Fruit fly (Drosophila melanogaster): ENCODE measurements around the gene rdgC.
A peak's percentile ranks its signal among the peaks of the same experiment; 100 is the strongest.

rdgC gene

DNA sequence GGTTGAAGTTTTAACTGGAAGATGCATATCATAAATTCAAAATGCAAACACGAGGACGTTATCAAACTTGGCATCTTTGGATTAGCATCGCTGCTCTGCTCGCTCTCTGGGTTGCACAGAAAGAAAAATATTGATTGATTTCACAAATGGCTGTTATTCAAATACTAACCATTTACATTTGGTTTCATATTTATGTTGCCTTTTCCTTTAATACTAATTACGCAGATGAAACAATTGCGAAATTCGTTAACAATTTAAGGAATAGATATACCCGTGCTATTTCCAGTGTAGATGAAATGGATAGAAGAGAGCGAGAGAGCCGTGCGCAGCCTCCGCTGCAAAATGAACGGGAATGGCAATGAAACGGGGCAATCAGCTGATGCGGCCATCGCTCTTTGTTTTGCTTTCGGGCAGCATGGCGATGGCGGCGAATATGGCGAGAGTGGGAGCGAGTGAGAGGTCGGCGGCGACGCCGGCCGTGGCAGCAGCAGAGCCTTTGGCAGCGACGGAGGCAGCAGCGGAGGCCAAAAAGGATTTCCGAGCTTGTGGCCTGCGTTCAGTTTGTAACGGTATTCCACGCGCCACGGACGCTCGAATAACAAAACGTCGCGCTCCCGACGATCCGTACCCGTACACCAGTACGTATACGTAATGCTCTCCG is at the start of gene rdgC:
Gene rdgC (plus strand): TSS at position 568 of the 661 bp plus-strand sequence.
- TF ChIP-seq dl (GFP tag; optimal IDR thresholded peaks at IDR 0.05; ENCODE audit: insufficient read depth in 1 of 2, partially characterized antibody in 2 of 2) = no peak
- TF ChIP-seq GATAd (GFP tag; optimal IDR thresholded peaks at IDR 0.05) = peak; percentile 42
- TF ChIP-seq woc (GFP tag; optimal IDR thresholded peaks at IDR 0.05) = peak; percentile 68
- TF ChIP-seq h (GFP tag; optimal IDR thresholded peaks at IDR 0.05) = peak; percentile 94
- peak; percentile 82 for TF ChIP-seq sage (GFP tag; optimal IDR thresholded peaks at IDR 0.05)
- peak; percentile 6 for TF ChIP-seq Hr83 (GFP tag; optimal IDR thresholded peaks at IDR 0.05; ENCODE audit: poor library complexity, severe bottlenecking)
- TF ChIP-seq Sp1 (GFP tag; optimal IDR thresholded peaks at IDR 0.05) = peak; percentile 83
- no peak for TF ChIP-seq pan (optimal IDR thresholded peaks at IDR 0.05)
- TF ChIP-seq Rel (GFP tag; optimal IDR thresholded peaks at IDR 0.05) = no peak
- peak; percentile 54 for TF ChIP-seq Rel (tag; optimal IDR thresholded peaks at IDR 0.05)
- TF ChIP-seq Jra (GFP tag; optimal IDR thresholded peaks at IDR 0.05) = peak; percentile 32
- TF ChIP-seq CG9705 (GFP tag; optimal IDR thresholded peaks at IDR 0.05) = peak; percentile 67
- TF ChIP-seq tai (GFP tag; optimal IDR thresholded peaks at IDR 0.05) = peak; percentile 81
- TF ChIP-seq brk (GFP tag; optimal IDR thresholded peaks at IDR 0.05) = peak; percentile 67
- TF ChIP-seq HLH106 (tag; optimal IDR thresholded peaks at IDR 0.05) = peak; percentile 93
- TF ChIP-seq psq (GFP tag; optimal IDR thresholded peaks at IDR 0.05) = peak; percentile 74
- peak; percentile 90 for TF ChIP-seq rgr (GFP tag; optimal IDR thresholded peaks at IDR 0.05)
- TF ChIP-seq sv (GFP tag; optimal IDR thresholded peaks at IDR 0.05) = peak; percentile 82
- peak; percentile 86 for TF ChIP-seq br (GFP tag; optimal IDR thresholded peaks at IDR 0.05)
- peak; percentile 48 for TF ChIP-seq CrebA (GFP tag; optimal IDR thresholded peaks at IDR 0.05; ENCODE audit: borderline replicate concordance)
- no peak for TF ChIP-seq usp (GFP tag; optimal IDR thresholded peaks at IDR 0.05)
- TF ChIP-seq jim (GFP tag; optimal IDR thresholded peaks at IDR 0.05) = no peak
- TF ChIP-seq ey (GFP tag; optimal IDR thresholded peaks at IDR 0.05) = peak; percentile 91
- TF ChIP-seq CG32264 (GFP tag; optimal IDR thresholded peaks at IDR 0.05) = peak; percentile 83
- no peak for TF ChIP-seq Vsx2 (GFP tag; optimal IDR thresholded peaks at IDR 0.05; ENCODE audit: partially characterized antibody)
- peak; percentile 85 for TF ChIP-seq OdsH (GFP tag; optimal IDR thresholded peaks at IDR 0.05)
- TF ChIP-seq Hnf4 (GFP tag; optimal IDR thresholded peaks at IDR 0.05) = peak; percentile 88
- TF ChIP-seq fru (GFP tag; optimal IDR thresholded peaks at IDR 0.05) = peak; percentile 91
- TF ChIP-seq dmrt93B (GFP tag; optimal IDR thresholded peaks at IDR 0.05) = peak; percentile 85
- TF ChIP-seq foxo (GFP tag; optimal IDR thresholded peaks at IDR 0.05) = peak; percentile 30 to 93
- no peak for TF ChIP-seq N (GFP tag; optimal IDR thresholded peaks at IDR 0.05)
- no peak for TF ChIP-seq Hr78 (GFP tag; optimal IDR thresholded peaks at IDR 0.05)
- peak; percentile 27 for TF ChIP-seq Mio (GFP tag; optimal IDR thresholded peaks at IDR 0.05)

DNA sequence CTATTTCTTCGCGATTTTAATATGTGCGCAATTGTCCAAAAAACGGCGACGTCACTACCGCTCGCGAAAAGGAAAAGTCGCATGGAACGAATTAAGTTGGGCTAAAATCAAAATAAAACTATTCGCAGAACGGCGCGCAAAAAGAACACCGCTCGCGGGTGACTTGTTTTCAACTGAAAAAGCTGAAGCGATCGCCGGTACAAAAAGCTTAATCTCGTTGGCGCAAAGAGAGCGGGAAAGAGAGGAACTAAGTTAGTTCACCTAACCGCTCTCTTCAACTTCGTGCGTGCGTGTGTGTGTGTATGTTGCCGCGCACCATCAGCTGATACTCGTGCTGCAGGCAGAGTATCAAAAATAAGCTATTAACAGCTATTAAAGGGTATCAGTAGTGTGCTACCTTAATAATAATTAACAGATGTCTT is 49.7 kb upstream of the rdgC start, which contains the start of gene CG42674:
Gene CG42674 (minus strand): TSS at position 180 of the 422 bp plus-strand sequence.
- no peak for TF ChIP-seq Rel (GFP tag; optimal IDR thresholded peaks at IDR 0.05)
- TF ChIP-seq Rel (tag; optimal IDR thresholded peaks at IDR 0.05) = peak; percentile 5
- peak; percentile 24 for TF ChIP-seq Sp1 (GFP tag; optimal IDR thresholded peaks at IDR 0.05)
- peak; percentile 6 for TF ChIP-seq Vsx2 (GFP tag; optimal IDR thresholded peaks at IDR 0.05; ENCODE audit: partially characterized antibody)
- no peak for TF ChIP-seq dmrt93B (GFP tag; optimal IDR thresholded peaks at IDR 0.05)
- peak; percentile 72 for TF ChIP-seq Dif (GFP tag; optimal IDR thresholded peaks at IDR 0.05; ENCODE audit: partially characterized antibody)
- no peak for TF ChIP-seq Hr83 (GFP tag; optimal IDR thresholded peaks at IDR 0.05; ENCODE audit: poor library complexity, severe bottlenecking)
- TF ChIP-seq Dfd (GFP tag; optimal IDR thresholded peaks at IDR 0.05) = no peak
- TF ChIP-seq CG32264 (GFP tag; optimal IDR thresholded peaks at IDR 0.05) = no peak
- no peak for TF ChIP-seq tai (GFP tag; optimal IDR thresholded peaks at IDR 0.05)
- TF ChIP-seq foxo (GFP tag; optimal IDR thresholded peaks at IDR 0.05) = no peak
- TF ChIP-seq sage (GFP tag; optimal IDR thresholded peaks at IDR 0.05) = no peak
- TF ChIP-seq dl (GFP tag; optimal IDR thresholded peaks at IDR 0.05; ENCODE audit: insufficient read depth in 1 of 2, partially characterized antibody in 2 of 2) = peak in 1 of 2 experiments; percentile 15
- no peak for TF ChIP-seq CrebA (GFP tag; optimal IDR thresholded peaks at IDR 0.05; ENCODE audit: borderline replicate concordance)
- TF ChIP-seq br (GFP tag; optimal IDR thresholded peaks at IDR 0.05) = peak; percentile 11
- no peak for TF ChIP-seq sv (GFP tag; optimal IDR thresholded peaks at IDR 0.05)
- no peak for TF ChIP-seq GATAd (GFP tag; optimal IDR thresholded peaks at IDR 0.05)
- no peak for TF ChIP-seq CG9705 (GFP tag; optimal IDR thresholded peaks at IDR 0.05)
- peak; percentile 58 for TF ChIP-seq h (GFP tag; optimal IDR thresholded peaks at IDR 0.05)
- no peak for TF ChIP-seq ey (GFP tag; optimal IDR thresholded peaks at IDR 0.05)
- TF ChIP-seq lola (GFP tag; optimal IDR thresholded peaks at IDR 0.05) = no peak
- TF ChIP-seq Hnf4 (GFP tag; optimal IDR thresholded peaks at IDR 0.05) = no peak
- TF ChIP-seq pan (optimal IDR thresholded peaks at IDR 0.05) = no peak
- TF ChIP-seq fru (GFP tag; optimal IDR thresholded peaks at IDR 0.05) = peak; percentile 18
- TF ChIP-seq OdsH (GFP tag; optimal IDR thresholded peaks at IDR 0.05) = no peak
